Worm (Caenorhabditis elegans): ENCODE measurements around the gene kcmf-1.

- TF ChIP-seq him-1 (tag; optimal IDR thresholded peaks at IDR 0.05) (no peak), W03F9.2 (tag; optimal IDR thresholded peaks at IDR 0.05) (no peak)
Measured at ce11 chrIII:7815571-7816348, 13.5 kb upstream of the kcmf-1 start.

All from whole organism, L4/young adult.